Worm (Caenorhabditis elegans): ENCODE data around the gene str-113.

- TF ChIP-seq nhr-12 (tag; optimal IDR thresholded peaks at IDR 0.05) (no peak), ceh-16 (tag; optimal IDR thresholded peaks at IDR 0.05) (no peak), C34F6.9 (tag; optimal IDR thresholded peaks at IDR 0.05) (no peak), lin-13 (GFP tag; optimal IDR thresholded peaks at IDR 0.05) (peak; percentile 12), nhr-25 (tag; optimal IDR thresholded peaks at IDR 0.05) (no peak), unc-39 (tag; optimal IDR thresholded peaks at IDR 0.05) (no peak)
These were observed 32.3 kb downstream of the str-113 start for ce11 chrV:3634293-3635016.
